Fruit fly (Drosophila melanogaster): Measurements from ENCODE around the gene CG13108.

The CG13108 gene

DNA sequence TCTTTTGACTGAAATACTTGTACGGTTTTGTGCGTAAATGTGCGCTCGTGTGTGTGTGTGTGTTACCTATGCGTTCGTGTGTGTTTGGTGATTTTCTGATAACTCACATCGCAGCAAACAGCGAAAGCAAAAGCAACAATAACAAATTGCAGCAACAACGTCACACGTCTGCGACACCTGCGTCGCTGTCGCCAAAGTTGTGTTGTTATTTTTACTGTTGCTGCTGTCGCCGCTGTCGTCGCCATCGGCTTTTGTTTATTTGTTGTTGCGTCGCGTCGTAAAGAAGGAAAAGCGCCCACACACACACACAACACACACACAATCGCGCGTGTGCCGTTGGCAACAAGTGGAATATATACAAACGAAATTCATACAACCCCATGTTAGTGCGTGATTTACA lies 3.0 kb downstream of the CG13108 start:
- no peak for TF ChIP-seq Dll (optimal IDR thresholded peaks at IDR 0.05)
- no peak for TF ChIP-seq EcR (GFP tag; optimal IDR thresholded peaks at IDR 0.05)
- no peak for TF ChIP-seq usp (GFP tag; optimal IDR thresholded peaks at IDR 0.05)
- TF ChIP-seq pan (optimal IDR thresholded peaks at IDR 0.05) = no peak
- no peak for TF ChIP-seq psq (optimal IDR thresholded peaks at IDR 0.05)
- no peak for TF ChIP-seq CG8478 (optimal IDR thresholded peaks at IDR 0.05)

DNA sequence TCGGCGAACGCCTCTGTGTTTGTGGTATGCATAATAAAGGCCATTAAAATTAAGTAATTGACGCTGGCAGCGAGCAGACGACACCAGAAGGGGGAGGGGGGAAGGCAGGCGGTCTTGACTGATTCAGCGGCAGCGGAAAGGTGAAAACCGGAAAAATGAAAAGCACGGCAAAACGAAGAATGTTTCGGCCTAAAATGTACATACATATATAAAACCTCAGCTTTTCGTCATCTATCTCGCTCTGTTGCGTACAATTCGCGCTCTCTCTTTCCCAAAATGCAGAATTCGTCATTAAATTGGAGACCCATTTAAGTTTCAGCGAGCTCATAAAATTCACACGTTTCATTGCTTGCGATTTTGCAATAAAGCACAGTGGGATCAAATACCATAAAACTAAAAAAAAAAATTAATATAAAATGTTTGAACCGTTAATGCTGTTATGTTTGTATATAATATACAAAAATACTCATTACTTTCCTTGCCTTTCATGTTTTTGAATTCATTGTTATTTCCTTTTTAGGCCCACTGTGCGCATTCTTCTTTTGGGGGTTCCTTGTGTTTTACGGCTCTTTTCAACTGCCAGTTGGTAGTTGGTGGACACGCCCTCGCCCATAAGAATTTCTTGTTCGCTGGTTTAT lies 4.1 kb downstream of the CG13108 start:
- TF ChIP-seq EcR (GFP tag; optimal IDR thresholded peaks at IDR 0.05) = no peak
- no peak for TF ChIP-seq usp (GFP tag; optimal IDR thresholded peaks at IDR 0.05)
- TF ChIP-seq pan (optimal IDR thresholded peaks at IDR 0.05) = no peak
- TF ChIP-seq Dll (optimal IDR thresholded peaks at IDR 0.05) = no peak
- no peak for TF ChIP-seq psq (optimal IDR thresholded peaks at IDR 0.05)
- TF ChIP-seq CG8478 (optimal IDR thresholded peaks at IDR 0.05) = no peak

DNA sequence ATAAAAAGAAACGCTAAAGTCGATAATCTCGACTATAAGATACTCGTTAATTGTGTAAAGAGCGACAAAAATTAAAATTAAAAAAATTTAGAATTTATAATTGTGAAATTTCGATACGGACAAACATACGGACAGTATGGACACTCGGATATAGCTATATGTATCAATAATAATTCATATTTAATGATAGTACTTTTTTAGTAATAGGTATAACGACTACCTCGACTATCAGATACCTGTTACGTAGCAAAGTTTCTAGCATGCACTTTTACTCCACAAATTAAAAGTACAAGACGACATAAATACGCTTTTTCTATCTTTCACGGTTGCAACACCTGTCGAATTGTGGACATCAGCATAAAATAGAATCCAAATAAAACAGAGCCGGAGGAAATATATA lies 8.8 kb downstream of the CG13108 start:
- TF ChIP-seq CG8478 (optimal IDR thresholded peaks at IDR 0.05) = no peak
- TF ChIP-seq Dll (optimal IDR thresholded peaks at IDR 0.05) = no peak
- no peak for TF ChIP-seq EcR (GFP tag; optimal IDR thresholded peaks at IDR 0.05)
- TF ChIP-seq psq (optimal IDR thresholded peaks at IDR 0.05) = no peak
- TF ChIP-seq usp (GFP tag; optimal IDR thresholded peaks at IDR 0.05) = no peak
- no peak for TF ChIP-seq pan (optimal IDR thresholded peaks at IDR 0.05)

DNA sequence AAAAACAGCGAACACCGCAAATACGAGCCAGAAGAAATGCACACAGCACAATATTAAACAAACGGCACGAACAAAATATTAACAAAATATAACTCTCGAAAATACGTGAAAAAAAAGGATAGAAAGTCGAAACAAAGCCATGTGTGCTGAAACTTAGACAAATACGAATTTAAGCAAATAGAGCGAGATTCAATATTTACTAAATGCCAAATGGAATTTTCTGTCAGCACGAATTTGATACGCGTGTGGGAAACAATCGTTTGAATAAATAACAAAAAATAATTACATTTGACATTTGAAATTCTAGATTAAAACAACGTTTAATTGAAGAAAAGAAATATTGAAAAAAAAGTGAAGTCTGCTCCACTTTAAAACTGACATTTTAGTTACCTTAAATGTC lies 9.3 kb downstream of the CG13108 start:
- TF ChIP-seq EcR (GFP tag; optimal IDR thresholded peaks at IDR 0.05) (no peak), usp (GFP tag; optimal IDR thresholded peaks at IDR 0.05) (no peak), CG8478 (optimal IDR thresholded peaks at IDR 0.05) (no peak), pan (optimal IDR thresholded peaks at IDR 0.05) (no peak), Dll (optimal IDR thresholded peaks at IDR 0.05) (no peak), psq (optimal IDR thresholded peaks at IDR 0.05) (no peak)

DNA sequence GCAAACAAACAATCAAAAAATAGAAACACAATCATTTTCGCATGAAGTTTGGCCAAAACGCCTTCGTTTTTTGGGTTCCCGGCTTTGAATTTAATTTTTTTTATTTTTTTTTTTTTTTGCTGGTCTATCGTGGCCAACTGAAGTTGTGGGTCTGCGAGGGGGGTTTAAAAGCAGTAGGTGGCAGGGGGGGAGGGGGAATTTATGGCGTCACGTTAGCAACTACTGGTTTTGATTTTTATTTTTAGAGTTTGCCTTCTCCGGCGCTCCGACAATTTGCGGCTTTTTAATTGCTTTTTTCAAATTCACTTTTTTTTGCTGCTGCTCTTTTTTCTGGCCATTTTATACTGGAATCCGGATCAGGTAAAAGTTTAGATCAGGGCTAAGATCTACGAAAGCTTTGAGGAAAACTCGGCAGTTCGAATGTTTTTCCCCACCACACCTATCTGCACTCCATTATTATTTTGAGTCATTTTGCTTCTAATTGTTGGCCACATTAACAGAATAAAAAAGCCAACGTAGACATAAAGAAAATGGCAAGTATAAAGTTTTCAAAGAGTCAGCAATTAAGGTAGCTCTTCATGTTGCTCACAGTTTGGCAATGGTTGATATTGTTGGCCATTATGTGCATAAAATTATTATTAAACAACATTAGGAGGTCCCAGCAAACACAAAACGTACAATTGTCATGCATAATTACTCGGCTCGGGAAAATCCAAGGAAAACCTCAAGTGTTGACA lies 10.0 kb downstream of the CG13108 start:
- TF ChIP-seq CG8478 (optimal IDR thresholded peaks at IDR 0.05) (no peak), Dll (optimal IDR thresholded peaks at IDR 0.05) (no peak), usp (GFP tag; optimal IDR thresholded peaks at IDR 0.05) (no peak), psq (optimal IDR thresholded peaks at IDR 0.05) (no peak), pan (optimal IDR thresholded peaks at IDR 0.05) (no peak), EcR (GFP tag; optimal IDR thresholded peaks at IDR 0.05) (no peak)

DNA sequence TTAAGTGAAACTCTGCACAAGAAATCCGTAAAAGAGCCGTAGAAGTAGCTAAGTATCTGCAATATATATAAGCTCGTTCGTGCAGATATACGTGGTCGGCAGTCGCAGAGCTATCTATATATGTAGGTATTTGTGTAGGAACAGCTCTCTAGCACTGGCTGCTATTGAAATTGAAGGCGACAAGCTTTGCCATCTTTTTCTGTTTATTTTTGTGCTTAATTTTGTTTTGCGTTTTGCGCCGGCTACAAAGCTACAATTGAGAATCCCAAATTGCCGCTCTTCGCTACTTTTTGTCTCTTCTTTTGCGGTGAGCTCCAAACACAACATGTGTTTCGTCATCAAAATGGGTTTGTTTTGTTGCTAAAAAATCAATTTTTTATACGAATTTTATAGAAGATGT lies 11.1 kb downstream of the CG13108 start:
- TF ChIP-seq CG8478 (optimal IDR thresholded peaks at IDR 0.05) (no peak), pan (optimal IDR thresholded peaks at IDR 0.05) (no peak), usp (GFP tag; optimal IDR thresholded peaks at IDR 0.05) (no peak), psq (optimal IDR thresholded peaks at IDR 0.05) (no peak), Dll (optimal IDR thresholded peaks at IDR 0.05) (no peak), EcR (GFP tag; optimal IDR thresholded peaks at IDR 0.05) (no peak)

DNA sequence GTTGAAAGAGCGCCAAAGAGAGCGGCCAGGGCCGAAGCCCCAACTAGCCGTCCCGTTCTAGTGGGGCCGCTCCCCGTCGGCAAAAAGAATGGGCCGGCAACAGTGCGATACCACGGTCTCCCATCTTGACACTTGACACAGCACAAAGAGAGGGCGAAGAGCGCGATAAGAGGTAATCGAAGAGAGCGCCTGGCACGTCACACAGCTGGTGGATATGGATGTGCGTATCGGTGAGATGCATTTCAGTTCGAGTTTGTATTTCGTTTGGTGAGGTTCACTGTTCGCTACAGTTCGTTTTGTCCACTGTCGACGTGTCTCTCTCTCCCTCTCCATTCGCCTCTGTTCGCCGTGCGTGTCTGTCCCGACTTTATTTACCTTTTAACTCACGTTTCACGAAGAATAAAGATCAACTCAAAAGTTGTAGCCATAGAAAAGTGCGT lies 12.1 kb downstream of the CG13108 start:
- TF ChIP-seq CG8478 (optimal IDR thresholded peaks at IDR 0.05) = peak; percentile 94
- no peak for TF ChIP-seq psq (optimal IDR thresholded peaks at IDR 0.05)
- peak; percentile 82 for TF ChIP-seq Dll (optimal IDR thresholded peaks at IDR 0.05)
- no peak for TF ChIP-seq EcR (GFP tag; optimal IDR thresholded peaks at IDR 0.05)
- TF ChIP-seq usp (GFP tag; optimal IDR thresholded peaks at IDR 0.05) = no peak
- TF ChIP-seq pan (optimal IDR thresholded peaks at IDR 0.05) = no peak

DNA sequence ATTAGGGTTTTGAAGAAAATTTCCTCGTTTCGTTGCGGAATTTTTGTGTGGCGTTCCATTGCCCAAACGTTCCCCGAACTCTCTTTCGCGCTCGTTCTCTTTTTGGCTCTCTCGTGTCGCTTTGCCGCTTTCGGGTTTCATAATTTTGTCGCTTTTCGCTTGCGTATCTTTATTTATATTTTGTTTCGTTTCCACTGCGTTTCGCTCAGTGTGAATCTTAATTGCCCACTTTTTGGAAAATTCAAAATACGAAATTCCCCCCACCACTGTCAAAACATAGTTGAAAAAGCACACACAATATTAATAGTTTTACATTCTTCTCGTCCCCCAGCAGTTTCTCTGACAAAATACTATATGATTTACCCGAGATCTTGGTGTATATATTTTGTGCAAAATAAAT lies 12.8 kb downstream of the CG13108 start:
- TF ChIP-seq CG8478 (optimal IDR thresholded peaks at IDR 0.05) (no peak), EcR (GFP tag; optimal IDR thresholded peaks at IDR 0.05) (peak in 1 of 2 experiments; percentile 43), usp (GFP tag; optimal IDR thresholded peaks at IDR 0.05) (no peak)

DNA sequence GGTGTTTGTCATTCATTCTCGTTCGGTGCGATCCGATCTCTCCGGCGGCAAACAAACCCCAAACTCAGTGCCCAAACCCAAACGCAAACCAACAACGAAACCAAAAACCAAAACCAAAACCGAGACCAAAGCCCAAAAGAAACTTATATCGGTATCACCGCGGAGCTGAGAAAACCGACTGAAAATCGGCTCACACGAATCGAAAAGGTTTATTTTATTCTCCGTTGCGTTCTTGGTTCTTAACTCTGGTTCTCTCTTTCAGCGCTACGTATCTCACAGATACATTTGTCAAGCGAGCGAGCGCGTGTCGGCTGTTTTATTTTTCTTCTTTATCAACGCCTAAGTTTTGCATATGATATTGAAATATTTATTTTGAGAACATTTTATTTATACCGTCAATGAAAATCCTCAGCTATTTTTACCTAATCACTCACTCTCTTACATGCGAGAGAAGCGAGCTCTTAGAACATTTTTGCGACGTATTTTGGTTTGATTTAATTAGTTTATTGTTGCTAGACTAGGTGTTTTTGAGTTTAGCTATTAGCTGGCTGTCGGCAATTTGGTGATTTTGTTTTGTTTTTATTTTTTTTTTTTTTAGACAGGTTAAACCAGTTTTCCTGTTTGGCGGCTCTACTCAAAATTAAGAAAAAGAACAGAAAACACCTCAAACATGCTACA lies 14.5 kb downstream of the CG13108 start:
- no peak for TF ChIP-seq psq (optimal IDR thresholded peaks at IDR 0.05)
- TF ChIP-seq CG8478 (optimal IDR thresholded peaks at IDR 0.05) = no peak
- no peak for TF ChIP-seq EcR (GFP tag; optimal IDR thresholded peaks at IDR 0.05)
- TF ChIP-seq usp (GFP tag; optimal IDR thresholded peaks at IDR 0.05) = no peak
- no peak for TF ChIP-seq Dll (optimal IDR thresholded peaks at IDR 0.05)
- TF ChIP-seq pan (optimal IDR thresholded peaks at IDR 0.05) = no peak

DNA sequence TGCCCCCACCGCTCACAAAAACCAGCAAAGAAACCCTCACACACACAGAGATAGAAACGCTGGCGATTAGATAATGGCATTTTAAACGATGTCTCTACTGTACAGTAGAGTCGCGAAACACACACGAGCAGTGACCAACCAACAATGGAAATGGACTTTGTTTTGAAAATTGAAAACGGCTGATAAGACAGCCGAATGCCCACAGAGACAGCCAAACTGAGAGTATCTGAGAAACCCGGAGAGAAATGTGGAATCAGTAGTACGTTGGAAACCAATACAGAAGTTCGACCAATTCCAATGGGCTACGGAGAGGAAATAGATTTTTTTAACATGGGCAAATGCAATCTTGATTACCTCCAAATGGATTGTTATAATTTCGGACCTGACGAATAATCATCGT lies 15.2 kb downstream of the CG13108 start:
- TF ChIP-seq usp (GFP tag; optimal IDR thresholded peaks at IDR 0.05) (no peak), CG8478 (optimal IDR thresholded peaks at IDR 0.05) (no peak), pan (optimal IDR thresholded peaks at IDR 0.05) (no peak), EcR (GFP tag; optimal IDR thresholded peaks at IDR 0.05) (no peak), Dll (optimal IDR thresholded peaks at IDR 0.05) (no peak), psq (optimal IDR thresholded peaks at IDR 0.05) (no peak)

DNA sequence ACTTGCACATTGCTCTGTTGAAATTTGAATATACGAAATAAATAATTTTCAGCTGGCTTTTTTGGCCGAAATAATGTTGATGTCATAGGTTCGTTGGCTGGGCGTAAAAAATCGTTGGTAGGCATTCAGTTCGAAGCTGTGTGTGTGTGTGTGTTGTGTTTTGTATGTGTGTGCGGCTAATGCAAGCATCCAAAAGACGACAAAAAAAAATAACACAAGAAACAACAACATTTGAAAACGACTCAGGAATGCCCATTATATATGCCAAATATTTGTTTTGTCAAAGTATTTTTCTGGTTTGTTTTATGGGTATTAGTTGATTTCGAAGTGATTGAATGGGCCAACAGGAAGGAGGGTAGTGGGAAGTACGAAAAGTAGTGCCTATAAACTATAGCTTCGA lies 17.6 kb downstream of the CG13108 start:
- TF ChIP-seq usp (GFP tag; optimal IDR thresholded peaks at IDR 0.05) = no peak
- no peak for TF ChIP-seq CG8478 (optimal IDR thresholded peaks at IDR 0.05)
- TF ChIP-seq pan (optimal IDR thresholded peaks at IDR 0.05) = no peak
- TF ChIP-seq psq (optimal IDR thresholded peaks at IDR 0.05) = no peak
- TF ChIP-seq EcR (GFP tag; optimal IDR thresholded peaks at IDR 0.05) = no peak
- no peak for TF ChIP-seq Dll (optimal IDR thresholded peaks at IDR 0.05)

DNA sequence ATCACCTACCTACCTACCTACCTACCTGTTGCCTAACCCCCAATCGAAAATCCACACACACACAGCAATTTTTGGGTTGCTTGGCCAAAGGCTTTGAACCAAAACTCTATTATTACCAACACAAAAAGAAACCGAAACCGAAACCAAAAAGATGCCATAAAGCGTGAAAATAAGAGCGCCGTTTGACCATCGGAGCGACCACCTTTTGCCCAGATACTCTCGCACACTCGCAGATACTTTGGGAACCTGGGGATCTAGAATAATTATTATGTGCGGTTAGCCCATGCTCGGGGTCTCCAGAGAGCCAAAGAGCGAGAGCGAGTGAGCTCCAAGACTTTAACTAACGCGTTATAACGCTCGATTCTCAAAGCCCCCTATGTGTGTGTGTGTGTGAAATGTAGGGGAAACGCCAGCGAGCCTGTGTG lies 18.5 kb downstream of the CG13108 start:
- no peak for TF ChIP-seq EcR (GFP tag; optimal IDR thresholded peaks at IDR 0.05)
- TF ChIP-seq usp (GFP tag; optimal IDR thresholded peaks at IDR 0.05) = no peak
- no peak for TF ChIP-seq CG8478 (optimal IDR thresholded peaks at IDR 0.05)
- TF ChIP-seq Dll (optimal IDR thresholded peaks at IDR 0.05) = no peak
- TF ChIP-seq pan (optimal IDR thresholded peaks at IDR 0.05) = no peak
- no peak for TF ChIP-seq psq (optimal IDR thresholded peaks at IDR 0.05)

Data from whole organism.